Worm (Caenorhabditis elegans) whole organism, L2 larva: ENCODE measurements around the gene srt-12.

ENCODE experiments used
- alr-1 ChIP-seq: fragments of 150-350 bp; optimal IDR thresholded peaks from 2 replicates; lab custom pipeline; 2014; ENCODE audit warnings: missing biosample characterization, missing genetic modification characterization
- aly-2 ChIP-seq: fragments of 150-350 bp; optimal IDR thresholded peaks from 2 replicates; lab custom pipeline; 2014; ENCODE audit warnings: missing biosample characterization, missing genetic modification characterization
- ceh-82 ChIP-seq: fragments of 150-350 bp; optimal IDR thresholded peaks from 2 replicates; lab custom pipeline; 2014; ENCODE audit warnings: missing biosample characterization, missing genetic modification characterization
- elt-3 ChIP-seq: sonication (generic microtip); optimal IDR thresholded peaks from 2 replicates; lab custom pipeline; 2017; ENCODE audit warnings: missing biosample characterization, missing genetic modification characterization
- fos-1 ChIP-seq: fragments of 150-350 bp; optimal IDR thresholded peaks from 2 replicates; lab custom pipeline; 2014; ENCODE audit warnings: missing biosample characterization, missing genetic modification characterization
- lin-13 ChIP-seq: fragments of 150-350 bp; optimal IDR thresholded peaks from 2 replicates; lab custom pipeline; 2014; ENCODE audit warnings: missing biosample characterization, missing genetic modification reagents, missing genetic modification characterization
- lin-39 ChIP-seq: fragments of 150-350 bp; optimal IDR thresholded peaks from 2 replicates; lab custom pipeline; 2014; ENCODE audit warnings: missing biosample characterization, missing genetic modification reagents, missing genetic modification characterization
- lsy-2 ChIP-seq, 2 experiments: fragments of 150-350 bp in 1 of 2; sonication (generic microtip) in 1 of 2; optimal IDR thresholded peaks; 2 replicates each; lab custom pipeline; 2014 to 2017; ENCODE audit warnings: missing biosample characterization in 2 of 2, missing genetic modification characterization in 2 of 2
- mdl-1 ChIP-seq, 2 experiments: fragments of 150-350 bp in 1 of 2; sonication (generic microtip) in 1 of 2; optimal IDR thresholded peaks; 2 replicates each; lab custom pipeline; 2017; ENCODE audit warnings: missing biosample characterization in 2 of 2, missing genetic modification characterization in 2 of 2
- nhr-10 ChIP-seq: sonication (generic microtip); optimal IDR thresholded peaks from 2 replicates; lab custom pipeline; 2017; ENCODE audit warnings: missing biosample characterization, missing genetic modification characterization
- nhr-12 ChIP-seq: fragments of 150-350 bp; optimal IDR thresholded peaks from 2 replicates; lab custom pipeline; 2014; ENCODE audit warnings: missing biosample characterization, missing genetic modification characterization
- nhr-25 ChIP-seq: fragments of 150-350 bp; sonication (generic microtip); optimal IDR thresholded peaks from 3 replicates; lab custom pipeline; 2014; ENCODE audit warnings: missing biosample characterization, missing genetic modification characterization
- unc-62 ChIP-seq: fragments of 150-350 bp; optimal IDR thresholded peaks from 2 replicates; lab custom pipeline; 2014; ENCODE audit warnings: missing biosample characterization, missing genetic modification reagents, missing genetic modification characterization
- zag-1 ChIP-seq: fragments of 150-350 bp; optimal IDR thresholded peaks from 2 replicates; lab custom pipeline; 2014; ENCODE audit warnings: missing biosample characterization, missing genetic modification characterization

DNA sequence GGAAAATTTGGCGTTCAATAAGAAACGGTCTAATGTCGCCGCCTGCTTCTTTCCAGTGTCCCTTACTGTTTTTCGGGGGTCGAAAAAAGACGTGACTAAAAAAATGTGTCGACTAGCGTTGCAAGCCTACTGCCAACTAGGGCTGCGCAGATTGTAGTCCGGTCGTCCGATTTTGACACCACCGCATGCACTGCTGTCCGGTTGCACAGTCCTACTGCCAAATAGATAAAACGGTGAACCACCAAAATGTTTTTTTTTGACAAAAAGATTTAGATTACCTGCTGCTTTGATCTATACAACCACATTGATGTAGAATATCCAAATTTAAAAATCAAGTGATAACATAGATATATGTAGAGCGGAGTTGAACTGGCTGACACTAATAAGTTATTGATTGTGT lies 6.0 kb upstream of the srt-12 start:
- TF ChIP-seq aly-2 (no peak), alr-1 (tag; lab: Kevin White, UChicago) (no peak), nhr-10 (tag; lab: Kevin White, UChicago) (no peak), unc-62 (GFP tag; lab: Kevin White, UChicago) (no peak), elt-3 (tag; lab: Kevin White, UChicago) (no peak), lsy-2 (tag; optimal IDR thresholded peaks at IDR 0.05; lab: Kevin White, UChicago) (no peak), mdl-1 (tag; optimal IDR thresholded peaks at IDR 0.05; lab: Kevin White, UChicago) (no peak), lin-39 (tag; lab: Kevin White, UChicago) (no peak), nhr-12 (tag; lab: Kevin White, UChicago) (no peak), lin-13 (GFP tag; lab: Kevin White, UChicago) (no peak), fos-1 (tag; lab: Kevin White, UChicago) (no peak), ceh-82 (tag; lab: Kevin White, UChicago) (no peak), nhr-25 (no peak), zag-1 (no peak)
